Fruit fly (Drosophila melanogaster) whole organism: ENCODE measurements around the gene Ccz1.

ENCODE experiments used
- psq ChIP-seq: fragments of >200 bp; optimal IDR thresholded peaks from 2 replicates; lab custom pipeline; 2017
- usp ChIP-seq: fragments of >200 bp; optimal IDR thresholded peaks from 2 replicates; lab custom pipeline; 2017; ENCODE audit warnings: missing biosample characterization, missing genetic modification characterization, mixed read lengths

- no peak for TF ChIP-seq psq (lab: Kevin White, UChicago)
- TF ChIP-seq usp: no peak
Measured at dm6 chr3L:3848687-3849270, 50.2 kb downstream of the Ccz1 start.
